Worm (Caenorhabditis elegans) whole organism, dauer: ENCODE results near the gene sqd-1.
"Not testable (repeated sequence)": the region's sequence is repeated elsewhere in the genome, so short reads cannot be mapped to it uniquely, and the experiment has no call there.

Experiments used
- unc-62 ChIP-seq: sonication (generic microtip); optimal IDR thresholded peaks from 2 replicates; lab custom pipeline; 2017; ENCODE audit warnings: missing biosample characterization, missing genetic modification reagents, missing genetic modification characterization

The sqd-1 gene

ce11 chrIV:6323654-6324224, at the start of gene sqd-1:
sqd-1 (plus strand) TSS chrIV:6324174.
- TF ChIP-seq unc-62 (GFP tag; lab: Kevin White, UChicago): no peak

DNA sequence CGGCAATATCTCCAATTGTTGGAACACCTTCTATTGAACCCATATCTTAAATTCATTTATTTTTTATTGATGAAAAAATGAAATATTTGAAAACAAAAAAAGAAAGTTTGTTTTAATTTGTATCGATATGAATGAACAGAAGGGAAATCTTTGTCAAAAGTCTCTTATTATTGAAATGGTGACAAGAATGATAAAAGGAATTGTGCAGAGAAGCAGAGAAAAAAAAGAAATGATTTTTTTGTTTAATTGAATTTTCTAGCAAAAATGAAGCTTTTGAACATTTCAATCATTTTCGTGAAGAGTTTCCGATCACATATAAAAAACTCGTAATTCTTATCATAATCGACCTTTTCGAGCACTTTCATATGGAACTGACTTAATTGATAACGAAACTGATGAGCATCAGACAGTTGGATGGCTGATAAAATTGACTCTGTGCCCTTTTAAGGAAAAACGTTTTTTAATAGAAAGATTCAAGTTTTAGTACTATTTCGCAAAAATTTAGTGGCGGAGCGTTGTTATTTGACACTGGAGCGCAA, 48.2 kb upstream of the sqd-1 start, which contains the start of the genes aat-4 and T13A10.1:
Gene aat-4, minus strand, starts transcription at position 51 of the 539 bp plus-strand sequence.
Gene T13A10.1, plus strand, starts transcription at position 411 of the 539 bp plus-strand sequence.
- no peak for TF ChIP-seq unc-62 (GFP tag; lab: Kevin White, UChicago)

ce11 chrIV:6279392-6279791, 44.6 kb upstream of the sqd-1 start, which contains the start of gene sams-5:
sams-5 (minus strand) TSS chrIV:6279522.
- no peak for TF ChIP-seq unc-62 (GFP tag; lab: Kevin White, UChicago)

DNA sequence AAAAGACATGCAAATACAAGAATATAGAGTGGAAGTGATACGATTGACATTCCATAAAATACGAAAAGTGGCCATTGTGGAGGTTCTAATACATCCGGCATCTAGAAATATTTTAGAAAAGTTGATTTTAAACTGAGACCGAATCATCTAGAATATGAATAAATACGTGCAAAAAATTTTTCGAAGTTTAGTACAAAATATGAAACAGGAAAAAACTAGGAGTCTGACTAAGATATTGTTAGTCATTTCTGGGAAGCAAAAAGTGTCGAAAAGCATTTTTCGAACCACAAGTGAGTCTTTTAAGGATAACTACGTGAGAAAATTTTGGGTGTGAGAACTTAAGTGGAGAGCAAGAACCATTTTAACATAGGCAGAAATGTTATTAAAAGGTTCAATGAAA, 41.8 kb upstream of the sqd-1 start, which contains the start of gene srv-32:
Gene srv-32, minus strand, starts transcription at position 101 of the 400 bp plus-strand sequence.
- TF ChIP-seq unc-62 (GFP tag; lab: Kevin White, UChicago): no peak

DNA sequence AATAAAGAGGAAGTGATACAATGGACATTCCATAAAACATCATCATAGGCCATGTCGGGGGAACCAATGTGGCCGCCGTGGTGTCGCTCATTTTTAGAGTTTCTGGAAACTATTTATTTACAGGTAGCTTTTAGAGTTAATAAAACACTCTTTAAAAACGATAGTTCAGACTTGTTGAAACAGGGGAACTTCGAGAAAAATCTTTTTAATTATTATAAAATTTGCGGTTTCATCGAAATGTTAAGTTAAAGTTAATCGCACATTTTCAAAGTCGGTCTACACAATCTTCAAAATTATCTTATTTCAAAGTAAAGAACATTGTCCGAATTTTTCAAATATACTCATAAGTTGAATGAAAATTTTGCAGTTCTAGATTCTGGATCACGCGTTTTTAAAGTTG, 39.7 kb upstream of the sqd-1 start, which contains the start of gene ops-1:
Gene ops-1, minus strand, starts transcription at position 101 of the 400 bp plus-strand sequence.
- TF ChIP-seq unc-62 (GFP tag; lab: Kevin White, UChicago): no peak

DNA sequence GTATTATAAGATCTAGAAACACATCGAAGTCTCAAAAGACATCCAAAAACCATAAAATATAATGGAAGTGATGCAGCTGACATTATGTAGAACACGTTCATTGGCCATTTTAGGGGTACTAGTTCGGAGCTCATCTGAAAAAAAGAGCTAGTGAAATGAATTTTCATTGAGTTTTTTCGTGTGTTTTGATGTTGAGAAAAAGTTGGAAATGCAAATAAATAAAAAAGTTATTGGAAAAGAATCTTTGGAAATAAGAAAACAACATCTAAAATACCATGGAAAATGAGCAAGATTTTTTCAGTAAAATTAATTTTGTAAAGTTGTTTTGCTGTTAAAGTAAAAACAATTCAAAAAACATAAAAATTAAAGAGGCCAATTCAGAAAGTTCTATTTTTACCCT, 33.2 kb upstream of the sqd-1 start, which contains the start of gene srv-24:
Gene srv-24, minus strand, starts transcription at position 101 of the 400 bp plus-strand sequence.
- no peak for TF ChIP-seq unc-62 (GFP tag; lab: Kevin White, UChicago)

DNA sequence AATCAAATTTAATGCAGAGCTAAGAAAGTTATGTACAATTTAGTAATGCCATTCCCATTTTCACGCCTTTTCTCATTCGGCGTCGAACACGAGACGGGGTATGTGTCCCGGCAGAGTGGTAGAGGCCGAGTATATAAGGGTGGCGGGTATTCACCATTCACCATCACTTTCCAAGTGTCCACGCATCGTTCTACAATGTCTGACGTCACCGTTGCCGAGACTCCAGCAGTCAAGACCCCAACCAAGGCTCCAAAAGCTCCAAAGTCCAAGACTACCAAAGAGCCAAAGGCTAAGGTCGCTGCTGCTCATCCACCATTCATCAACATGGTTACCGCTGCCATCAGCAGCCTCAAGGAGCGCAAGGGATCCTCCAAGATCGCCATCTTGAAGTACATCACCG, 29.9 kb upstream of the sqd-1 start, which contains the start of gene hil-2:
Gene hil-2, plus strand, starts transcription at position 160 of the 400 bp plus-strand sequence.
- no peak for TF ChIP-seq unc-62 (GFP tag; lab: Kevin White, UChicago)

DNA sequence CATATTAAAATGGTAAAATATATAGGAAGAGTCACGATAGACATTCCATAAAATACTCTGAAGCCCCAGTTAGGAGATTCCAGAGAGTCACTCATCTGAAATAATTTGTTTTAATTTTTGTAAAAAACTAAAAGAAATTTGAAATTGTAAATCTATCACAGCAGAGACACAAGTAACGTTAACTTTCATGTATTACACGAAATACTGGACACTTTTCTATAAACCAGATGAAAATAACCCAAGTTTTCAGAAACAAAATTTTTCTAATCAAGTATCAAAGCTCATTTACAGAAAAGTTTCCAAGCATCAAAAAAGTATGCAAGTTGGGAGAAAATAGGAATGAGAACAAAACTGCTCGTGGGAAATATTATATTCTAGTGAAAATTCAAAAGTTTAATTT, 25.7 kb upstream of the sqd-1 start, which contains the start of gene srv-27:
Gene srv-27, minus strand, starts transcription at position 101 of the 400 bp plus-strand sequence.
- no peak for TF ChIP-seq unc-62 (GFP tag; lab: Kevin White, UChicago)

DNA sequence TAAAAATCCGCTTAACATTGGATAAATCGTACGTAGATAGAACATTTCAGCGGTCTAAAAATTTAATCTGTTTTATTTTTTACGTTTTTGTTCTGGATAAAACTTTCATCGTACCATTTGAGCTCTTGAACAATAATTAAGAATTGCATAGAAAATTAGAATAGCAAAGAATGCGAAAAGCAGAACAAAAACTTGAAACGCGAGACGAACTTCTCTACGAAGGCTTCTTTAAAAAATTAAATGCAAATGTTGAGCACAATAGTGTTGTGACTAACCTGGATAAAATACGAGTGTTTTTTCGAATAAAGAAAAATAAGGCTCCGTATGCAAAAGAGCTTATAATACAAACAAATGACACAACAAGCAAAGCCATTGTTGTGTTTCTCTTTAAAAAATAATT, 24.5 kb upstream of the sqd-1 start:
- TF ChIP-seq unc-62 (GFP tag; lab: Kevin White, UChicago): no peak

- TF ChIP-seq unc-62 (GFP tag; lab: Kevin White, UChicago): no peak
These were observed 22.2 kb upstream of the sqd-1 start, which contains the start of gene srv-26 for ce11 chrIV:6301764-6302163. srv-26 (minus strand) TSS chrIV:6301864.

DNA sequence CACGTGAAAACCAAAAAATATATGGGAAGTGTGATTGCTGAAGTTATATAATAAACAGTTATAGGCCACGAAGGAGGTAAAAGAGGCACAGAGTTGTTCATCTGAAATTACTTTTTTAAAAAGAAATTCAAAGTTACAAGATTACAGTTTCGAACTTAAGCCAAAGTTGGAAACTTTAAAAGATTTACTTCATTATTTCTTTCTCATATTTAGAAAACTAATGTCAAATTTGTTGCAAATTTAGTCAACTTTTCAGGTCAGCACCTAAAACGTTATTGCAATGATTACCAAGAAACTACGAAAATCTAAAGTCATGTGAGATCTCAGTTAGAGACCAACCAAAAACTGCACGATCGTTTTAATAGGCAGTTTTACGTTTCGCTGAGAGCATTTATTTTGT, 20.3 kb upstream of the sqd-1 start, which contains the start of gene srv-25:
Gene srv-25, minus strand, starts transcription at position 101 of the 400 bp plus-strand sequence.
- no peak for TF ChIP-seq unc-62 (GFP tag; lab: Kevin White, UChicago)

DNA sequence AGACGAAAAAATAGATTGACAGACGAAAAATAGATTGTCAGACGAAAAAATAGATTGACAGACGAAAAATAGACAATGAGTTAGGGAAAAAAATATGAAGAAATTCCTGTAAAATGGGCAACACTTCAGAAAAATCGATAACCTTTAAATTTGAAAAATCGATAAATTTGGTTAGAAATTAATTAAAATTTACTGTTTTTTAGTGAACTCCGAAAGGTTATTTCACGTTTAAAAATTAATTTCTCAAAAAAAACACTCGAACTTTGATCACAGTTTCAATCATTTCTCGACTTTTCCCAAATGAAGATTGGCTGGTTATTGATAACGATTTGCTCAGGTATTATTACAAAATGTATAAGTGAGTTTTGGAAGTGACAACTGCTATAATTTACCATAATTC, 16.5 kb upstream of the sqd-1 start, which contains the start of gene csp-2:
Gene csp-2, plus strand, starts transcription at position 301 of the 400 bp plus-strand sequence.
- no peak for TF ChIP-seq unc-62 (GFP tag; lab: Kevin White, UChicago)

- TF ChIP-seq unc-62 (GFP tag; lab: Kevin White, UChicago): not testable (repeated sequence)
These were observed 6.6 kb upstream of the sqd-1 start, which contains the start of gene Y73B6BL.12 for ce11 chrIV:6317357-6317756. Y73B6BL.12 (minus strand) TSS chrIV:6317457.

DNA sequence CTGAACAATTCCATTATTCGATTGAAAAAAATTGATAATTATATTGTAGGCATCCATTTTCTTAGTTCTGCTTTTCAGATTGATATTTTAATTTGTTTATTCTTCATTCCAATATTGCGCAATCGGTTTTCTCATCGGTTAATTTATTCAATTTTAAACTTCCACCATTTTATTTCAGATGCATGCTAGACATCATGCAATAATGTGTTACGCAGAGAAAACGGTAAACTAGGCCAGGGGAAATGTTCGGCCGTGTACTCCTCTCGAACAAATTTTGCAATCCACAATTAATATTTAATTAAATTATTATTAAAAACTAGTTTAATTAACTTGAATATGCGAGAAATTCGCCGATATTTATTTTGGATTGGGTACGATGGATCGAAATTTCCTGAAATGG, 2.3 kb upstream of the sqd-1 start, which contains the start of gene Y73B6BL.29:
Gene Y73B6BL.29, plus strand, starts transcription at position 263 of the 400 bp plus-strand sequence.
- TF ChIP-seq unc-62 (GFP tag; lab: Kevin White, UChicago): no peak

DNA sequence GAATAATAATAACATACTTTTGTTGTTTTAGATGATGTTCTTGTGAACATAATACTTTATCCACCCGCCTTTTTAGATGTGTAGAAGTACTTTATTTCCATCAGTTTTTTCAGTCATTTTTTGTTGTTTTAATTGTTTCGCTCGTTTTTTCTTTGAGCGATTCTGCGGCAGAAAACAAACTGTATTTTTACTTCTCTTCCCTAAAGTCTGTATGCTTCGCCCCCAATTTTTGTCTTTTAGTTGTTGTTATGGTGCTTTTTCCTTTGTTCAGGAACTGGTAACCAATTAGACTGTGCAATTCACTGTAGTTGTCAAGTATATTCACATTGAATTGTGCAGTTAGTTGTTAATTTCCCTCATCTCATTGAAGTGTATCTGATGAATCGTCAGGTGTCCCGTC, 1.8 kb downstream of the sqd-1 start:
- no peak for TF ChIP-seq unc-62 (GFP tag; lab: Kevin White, UChicago)

- TF ChIP-seq unc-62 (GFP tag; lab: Kevin White, UChicago): no peak
These were observed 2.5 kb downstream of the sqd-1 start, which contains the start of gene lsm-8 for ce11 chrIV:6326448-6326847. lsm-8 (plus strand) TSS chrIV:6326526.
